Worm (Caenorhabditis elegans): ENCODE measurements around the gene srh-217.

ce11 chrV:20198954-20199353 lies 3.6 kb upstream of the srh-217 start, which contains the start of gene fog-2:
- TF ChIP-seq ceh-82 (tag; optimal IDR thresholded peaks at IDR 0.05) (no peak), tbx-2 (tag; optimal IDR thresholded peaks at IDR 0.05) (no peak), lin-35 (GFP tag; optimal IDR thresholded peaks at IDR 0.05) (no peak), rnt-1 (tag; optimal IDR thresholded peaks at IDR 0.05) (no peak), aly-2 (tag; optimal IDR thresholded peaks at IDR 0.05) (no peak), nhr-237 (tag; optimal IDR thresholded peaks at IDR 0.05) (no peak), egl-27 (tag; optimal IDR thresholded peaks at IDR 0.05) (no peak), nhr-77 (tag; optimal IDR thresholded peaks at IDR 0.05) (no peak), pqm-1 (tag; optimal IDR thresholded peaks at IDR 0.05) (no peak), zag-1 (tag; optimal IDR thresholded peaks at IDR 0.05) (no peak), sox-4 (tag; optimal IDR thresholded peaks at IDR 0.05) (no peak), lin-39 (tag; optimal IDR thresholded peaks at IDR 0.05) (no peak), mdl-1 (tag; optimal IDR thresholded peaks at IDR 0.05) (no peak)
